Worm (Caenorhabditis elegans): ENCODE data around the gene Y12A6A.1.

DNA sequence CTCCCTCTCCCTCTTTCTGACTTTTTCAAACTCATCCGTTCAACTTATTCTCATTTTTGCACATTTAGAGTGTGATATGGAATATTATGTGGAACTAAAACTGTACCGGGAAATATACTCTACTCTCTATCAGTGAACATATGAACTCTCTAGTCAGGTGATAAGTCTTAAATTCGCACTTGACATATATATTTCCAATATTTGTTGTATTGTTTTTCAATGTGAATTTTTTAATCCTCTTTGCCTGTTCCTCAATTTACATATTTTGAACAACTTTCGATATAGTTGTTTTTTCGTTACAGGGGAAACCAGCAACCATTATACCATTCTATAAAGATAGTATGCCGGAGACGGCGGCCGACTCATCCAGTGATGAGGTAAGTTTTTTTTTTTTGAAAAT lies 38.7 kb upstream of the Y12A6A.1 start, which contains the start of gene C04A11.1:
- TF ChIP-seq hmbx-1 (tag; optimal IDR thresholded peaks at IDR 0.05), result no peak
- no peak for TF ChIP-seq flt-1 (GFP tag; IDR thresholded peaks at IDR 0.05)
- TF ChIP-seq ama-1 (optimal IDR thresholded peaks at IDR 0.05), result no peak
- TF ChIP-seq ceh-36 (tag; optimal IDR thresholded peaks at IDR 0.05), result no peak
- no peak for TF ChIP-seq B0310.2 (tag; optimal IDR thresholded peaks at IDR 0.05)
- no peak for TF ChIP-seq tra-4 (tag; optimal IDR thresholded peaks at IDR 0.05)
